Worm (Caenorhabditis elegans) whole organism, L3 larva: ENCODE data around the gene str-262.

Source experiments
- R02D3.7 ChIP-seq: fragments of 150-350 bp; optimal IDR thresholded peaks from 2 replicates; lab custom pipeline; 2014; ENCODE audit warnings: missing biosample characterization, missing genetic modification characterization
- aly-2 ChIP-seq: fragments of 150-350 bp; optimal IDR thresholded peaks from 2 replicates; lab custom pipeline; 2014; ENCODE audit warnings: missing biosample characterization, missing genetic modification characterization
- ama-1 ChIP-seq: fragments of 150-350 bp; optimal IDR thresholded peaks from 2 replicates; lab custom pipeline; 2018
- ceh-28 ChIP-seq: fragments of 150-350 bp; optimal IDR thresholded peaks from 2 replicates; lab custom pipeline; 2014; ENCODE audit warnings: missing biosample characterization, missing genetic modification reagents, missing genetic modification characterization
- ceh-82 ChIP-seq: fragments of 150-350 bp; optimal IDR thresholded peaks from 2 replicates; lab custom pipeline; 2014; ENCODE audit warnings: missing biosample characterization, missing genetic modification characterization
- ceh-9 ChIP-seq: sonication (generic microtip); optimal IDR thresholded peaks from 2 replicates; lab custom pipeline; 2018; ENCODE audit warnings: missing biosample characterization, missing genetic modification characterization
- daf-12 ChIP-seq: fragments of 150-350 bp; optimal IDR thresholded peaks from 2 replicates; lab custom pipeline; 2014; ENCODE audit warnings: missing biosample characterization, missing genetic modification reagents, missing genetic modification characterization
- egl-27 ChIP-seq: sonication (generic microtip); optimal IDR thresholded peaks from 4 replicates; lab custom pipeline; 2017; ENCODE audit warnings: missing biosample characterization, missing genetic modification reagents, missing genetic modification characterization
- egl-5 ChIP-seq: fragments of 150-350 bp; optimal IDR thresholded peaks from 2 replicates; lab custom pipeline; 2017; ENCODE audit warnings: missing biosample characterization, missing genetic modification reagents, missing genetic modification characterization, inconsistent platforms
- elt-1 ChIP-seq: fragments of 150-350 bp; optimal IDR thresholded peaks from 2 replicates; lab custom pipeline; 2014; ENCODE audit warnings: missing biosample characterization, missing genetic modification characterization
- elt-2 ChIP-seq: sonication (generic microtip); optimal IDR thresholded peaks from 2 replicates; lab custom pipeline; 2016; ENCODE audit warnings: missing genetic modification reagents, mild to moderate bottlenecking, missing genetic modification characterization, missing compliant biosample characterization
- elt-3 ChIP-seq, 3 experiments: fragments of 150-350 bp in 1 of 3; sonication (generic microtip) in 2 of 3; optimal IDR thresholded peaks; 2 replicates in 2 of 3; 4 replicates in 1 of 3; lab custom pipeline; 2014 to 2017; ENCODE audit warnings: missing biosample characterization in 3 of 3, missing genetic modification characterization in 3 of 3
- fkh-2 ChIP-seq: fragments of 150-350 bp; optimal IDR thresholded peaks from 2 replicates; lab custom pipeline; 2014; ENCODE audit warnings: missing biosample characterization, missing genetic modification reagents, missing genetic modification characterization
- fos-1 ChIP-seq: fragments of 150-350 bp; optimal IDR thresholded peaks from 2 replicates; lab custom pipeline; 2014; ENCODE audit warnings: missing biosample characterization, missing genetic modification characterization
- hmg-11 ChIP-seq: sonication (generic microtip); optimal IDR thresholded peaks from 2 replicates; lab custom pipeline; 2016; ENCODE audit warnings: missing genetic modification characterization, missing compliant biosample characterization
- lin-15B ChIP-seq: fragments of 150-350 bp; optimal IDR thresholded peaks from 2 replicates; lab custom pipeline; 2014; ENCODE audit warnings: missing biosample characterization, missing genetic modification characterization
- lin-39 ChIP-seq: fragments of 150-350 bp; optimal IDR thresholded peaks from 2 replicates; lab custom pipeline; 2018; ENCODE audit warnings: missing biosample characterization, missing genetic modification reagents, missing genetic modification characterization
- lsy-12 ChIP-seq: sonication (generic microtip); optimal IDR thresholded peaks from 2 replicates; lab custom pipeline; 2016; ENCODE audit warnings: mild to moderate bottlenecking, missing genetic modification characterization, missing compliant biosample characterization
- mml-1 ChIP-seq: fragments of 150-350 bp; sonication (generic microtip); optimal IDR thresholded peaks from 3 replicates; lab custom pipeline; 2014; ENCODE audit warnings: missing biosample characterization, missing genetic modification characterization
- nfya-1 ChIP-seq: sonication (generic microtip); optimal IDR thresholded peaks from 2 replicates; lab custom pipeline; 2017; ENCODE audit warnings: missing genetic modification characterization, mild to moderate bottlenecking, missing compliant biosample characterization, antibody characterized with exemption, moderate library complexity; ENCODE audit not compliant: insufficient read depth
- nhr-11 ChIP-seq: fragments of 150-350 bp; optimal IDR thresholded peaks from 2 replicates; lab custom pipeline; 2014; ENCODE audit warnings: missing biosample characterization, missing genetic modification characterization
- nhr-12 ChIP-seq: fragments of 150-350 bp; optimal IDR thresholded peaks from 2 replicates; lab custom pipeline; 2014; ENCODE audit warnings: missing biosample characterization, missing genetic modification characterization
- nhr-23 ChIP-seq: fragments of 150-350 bp; optimal IDR thresholded peaks from 2 replicates; lab custom pipeline; 2014; ENCODE audit warnings: missing biosample characterization, missing genetic modification reagents, missing genetic modification characterization
- nhr-237 ChIP-seq: fragments of 150-350 bp; optimal IDR thresholded peaks from 2 replicates; lab custom pipeline; 2014; ENCODE audit warnings: missing biosample characterization, missing genetic modification characterization
- nhr-25 ChIP-seq: sonication (generic microtip); optimal IDR thresholded peaks from 2 replicates; lab custom pipeline; 2017; ENCODE audit warnings: missing biosample characterization, missing genetic modification characterization
- nhr-67 ChIP-seq: fragments of 150-350 bp; optimal IDR thresholded peaks from 2 replicates; lab custom pipeline; 2014; ENCODE audit warnings: missing biosample characterization, missing genetic modification characterization
- nhr-77 ChIP-seq: fragments of 150-350 bp; optimal IDR thresholded peaks from 2 replicates; lab custom pipeline; 2014; ENCODE audit warnings: missing biosample characterization, missing genetic modification characterization
- pha-4 ChIP-seq: fragments of 150-350 bp; optimal IDR thresholded peaks from 2 replicates; lab custom pipeline; 2014; ENCODE audit warnings: missing biosample characterization, missing genetic modification reagents, missing genetic modification characterization
- pqm-1 ChIP-seq: fragments of 150-350 bp; optimal IDR thresholded peaks from 2 replicates; lab custom pipeline; 2017; ENCODE audit warnings: missing biosample characterization, missing genetic modification characterization, inconsistent platforms
- sea-2 ChIP-seq: fragments of 150-350 bp; sonication (generic microtip); optimal IDR thresholded peaks from 4 replicates; lab custom pipeline; 2014; ENCODE audit warnings: missing biosample characterization, missing genetic modification reagents, missing genetic modification characterization
- tbx-2 ChIP-seq: sonication (generic microtip); optimal IDR thresholded peaks from 2 replicates; lab custom pipeline; 2016; ENCODE audit warnings: mild to moderate bottlenecking, missing genetic modification characterization, missing compliant biosample characterization
- unc-62 ChIP-seq: fragments of 150-350 bp; sonication (generic microtip); optimal IDR thresholded peaks from 4 replicates; lab custom pipeline; 2014; ENCODE audit warnings: missing biosample characterization, missing genetic modification reagents, missing genetic modification characterization
- zag-1 ChIP-seq: fragments of 150-350 bp; optimal IDR thresholded peaks from 2 replicates; lab custom pipeline; 2014; ENCODE audit warnings: missing biosample characterization, missing genetic modification characterization
- ztf-11 ChIP-seq: fragments of 150-350 bp; optimal IDR thresholded peaks from 2 replicates; lab custom pipeline; 2014; ENCODE audit warnings: missing biosample characterization, missing genetic modification characterization
- ztf-4 ChIP-seq: fragments of 150-350 bp; optimal IDR thresholded peaks from 2 replicates; lab custom pipeline; 2014; ENCODE audit warnings: missing biosample characterization, missing genetic modification characterization

Gene str-262

ce11 chrV:752679-753333 lies at the start of gene str-262, which contains the start of gene srp-1:
str-262 (minus strand) TSS chrV:752779.
srp-1 (plus strand) TSS chrV:753283.
- TF ChIP-seq lin-39 (tag; lab: Kevin White, UChicago) = no peak
- TF ChIP-seq fkh-2 (tag; lab: Kevin White, UChicago) = no peak
- no peak for TF ChIP-seq nhr-11 (tag; lab: Kevin White, UChicago)
- TF ChIP-seq ztf-11 (tag; lab: Kevin White, UChicago) = no peak
- TF ChIP-seq ceh-82 (tag; lab: Kevin White, UChicago) = no peak
- no peak for TF ChIP-seq ama-1 (lab: Kevin White, UChicago)
- no peak for TF ChIP-seq ceh-28
- no peak for TF ChIP-seq elt-1
- no peak for TF ChIP-seq aly-2 (tag; lab: Kevin White, UChicago)
- TF ChIP-seq egl-27 (tag; lab: Kevin White, UChicago) = no peak
- no peak for TF ChIP-seq zag-1
- no peak for TF ChIP-seq pqm-1 (tag; lab: Kevin White, UChicago)
- no peak for TF ChIP-seq lin-15B
- no peak for TF ChIP-seq unc-62

ce11 chrV:801555-802060 lies 49.0 kb upstream of the str-262 start:
- no peak for TF ChIP-seq daf-12 (tag; lab: Kevin White, UChicago)
- TF ChIP-seq nhr-77 = no peak
- TF ChIP-seq nhr-25 (tag; lab: Kevin White, UChicago) = peak; percentile 39
- TF ChIP-seq lin-39 (tag; lab: Kevin White, UChicago) = no peak
- peak; percentile 84 for TF ChIP-seq elt-1
- no peak for TF ChIP-seq nfya-1
- TF ChIP-seq aly-2 (tag; lab: Kevin White, UChicago) = no peak
- TF ChIP-seq ztf-11 (tag; lab: Kevin White, UChicago) = no peak
- peak; percentile 21 for TF ChIP-seq nhr-23
- no peak for TF ChIP-seq R02D3.7
- no peak for TF ChIP-seq egl-5 (tag; lab: Kevin White, UChicago)
- TF ChIP-seq elt-3 (tag; optimal IDR thresholded peaks at IDR 0.05; lab: Kevin White, UChicago) = no peak
- TF ChIP-seq hmg-11 = no peak
- TF ChIP-seq mml-1 (tag; lab: Kevin White, UChicago) = no peak

- no peak for TF ChIP-seq nhr-23
- TF ChIP-seq elt-1 = peak; percentile 52
Measured at ce11 chrV:800271-800670, 47.7 kb upstream of the str-262 start.

- no peak for TF ChIP-seq pha-4
- TF ChIP-seq nhr-67 = no peak
- no peak for TF ChIP-seq aly-2 (tag; lab: Kevin White, UChicago)
- TF ChIP-seq nhr-237 = no peak
- TF ChIP-seq hmg-11 = no peak
- TF ChIP-seq fkh-2 (tag; lab: Kevin White, UChicago) = no peak
- TF ChIP-seq fos-1 (tag; lab: Kevin White, UChicago) = no peak
- no peak for TF ChIP-seq lin-39 (tag; lab: Kevin White, UChicago)
- no peak for TF ChIP-seq ceh-9 (tag; lab: Kevin White, UChicago)
- TF ChIP-seq pqm-1 (tag; lab: Kevin White, UChicago) = no peak
- no peak for TF ChIP-seq nfya-1
- TF ChIP-seq tbx-2 (tag; lab: Kevin White, UChicago) = no peak
Measured at ce11 chrV:797241-797640, 44.7 kb upstream of the str-262 start.

- TF ChIP-seq hmg-11 = no peak
- TF ChIP-seq lsy-12 (tag; lab: Kevin White, UChicago) = no peak
- TF ChIP-seq nhr-11 (tag; lab: Kevin White, UChicago) = no peak
- TF ChIP-seq nhr-237 = no peak
- TF ChIP-seq sea-2 = no peak
- no peak for TF ChIP-seq ztf-4 (tag; lab: Kevin White, UChicago)
- TF ChIP-seq pqm-1 (tag; lab: Kevin White, UChicago) = no peak
- no peak for TF ChIP-seq egl-5 (tag; lab: Kevin White, UChicago)
- no peak for TF ChIP-seq nfya-1
- TF ChIP-seq zag-1 = no peak
- no peak for TF ChIP-seq pha-4
- no peak for TF ChIP-seq nhr-12 (tag; lab: Kevin White, UChicago)
- TF ChIP-seq elt-2 = no peak
- no peak for TF ChIP-seq nhr-25 (tag; lab: Kevin White, UChicago)
- TF ChIP-seq elt-1 = no peak
Measured at ce11 chrV:794092-794491, 41.5 kb upstream of the str-262 start.
